Comparison of ENCODE assay signal across 5 fruit fly cellular contexts in the genomic region with DNA sequence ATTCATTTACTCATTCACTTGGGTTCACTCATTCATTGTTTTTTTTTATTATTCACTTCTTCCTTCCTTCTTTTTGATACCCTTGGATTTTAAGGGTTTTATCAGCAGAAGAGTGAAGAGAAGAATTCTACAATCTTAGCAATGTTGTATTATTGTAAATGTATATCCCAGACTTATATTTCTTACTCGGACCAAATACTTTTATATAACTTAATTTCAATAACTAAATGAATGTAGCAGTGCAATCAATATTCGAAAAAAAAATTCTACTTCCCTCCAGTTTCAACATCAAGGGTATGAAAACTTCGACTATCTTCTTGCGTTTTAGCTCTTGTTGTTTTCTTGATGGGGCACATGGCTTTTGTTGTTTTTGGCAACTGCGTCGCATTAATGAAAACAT.
TF ChIP-seq lines count a peak whose summit lies in the region.

No protein-coding gene starts in this region.

- TF ChIP-seq CTCF in whole organism, embryonic (GFP tag; optimal IDR thresholded peaks at IDR 0.05; lab: Kevin White, UChicago) = no peak

TF ChIP-seq in whole organism, 6 proteins besides CTCF, POLR2A, EP300 and RAD21:
- TF ChIP-seq EcR (GFP tag; optimal IDR thresholded peaks at IDR 0.05; lab: Kevin White, UChicago) = no peak
- peak; percentile 84 for TF ChIP-seq pan (optimal IDR thresholded peaks at IDR 0.05; lab: Kevin White, UChicago)
TF ChIP-seq in whole organism: peak in this region for 1.

TF ChIP-seq in whole organism, embryonic, 481 proteins besides CTCF, POLR2A, EP300 and RAD21 (continues in another document):
- TF ChIP-seq unc-4 (GFP tag; IDR thresholded peaks at IDR 0.05; lab: Robert Waterston, UW; ENCODE audit: partially characterized antibody) (no peak), CG34422 (GFP tag; IDR thresholded peaks at IDR 0.05; lab: Robert Waterston, UW) (no peak), Fer2 (tag; optimal IDR thresholded peaks at IDR 0.05; lab: Kevin White, UChicago) (no peak), CG15601 (tag; optimal IDR thresholded peaks at IDR 0.05; lab: Kevin White, UChicago) (peak; percentile 15), shn (GFP tag; optimal IDR thresholded peaks at IDR 0.05; lab: Kevin White, UChicago) (no peak), CHES-1-like (GFP tag; optimal IDR thresholded peaks at IDR 0.05; lab: Kevin White, UChicago) (no peak), CG15011 (GFP tag; optimal IDR thresholded peaks at IDR 0.05; lab: Kevin White, UChicago) (no peak), salm (tag; optimal IDR thresholded peaks at IDR 0.05; lab: Kevin White, UChicago) (no peak), E2f2 (GFP tag; IDR thresholded peaks at IDR 0.05; lab: Robert Waterston, UW) (no peak), CG11723 (GFP tag; optimal IDR thresholded peaks at IDR 0.05; lab: Kevin White, UChicago) (no peak), gfzf (GFP tag; optimal IDR thresholded peaks at IDR 0.05; lab: Kevin White, UChicago) (no peak), lilli (GFP tag; optimal IDR thresholded peaks at IDR 0.05; lab: Kevin White, UChicago) (peak; percentile 46), ac (GFP tag; optimal IDR thresholded peaks at IDR 0.05; lab: Kevin White, UChicago) (no peak), Hey (tag; optimal IDR thresholded peaks at IDR 0.05; lab: Kevin White, UChicago) (no peak), CG33213 (GFP tag; optimal IDR thresholded peaks at IDR 0.05; lab: Kevin White, UChicago) (no peak), Eip74EF (GFP tag; optimal IDR thresholded peaks at IDR 0.05; lab: Kevin White, UChicago) (peak in 1 of 2 experiments; percentile 57), en (GFP tag; optimal IDR thresholded peaks at IDR 0.05; lab: Kevin White, UChicago) (no peak), ham (GFP tag; IDR thresholded peaks at IDR 0.05; lab: Robert Waterston, UW) (no peak), Sin3A (optimal IDR thresholded peaks at IDR 0.05; lab: Kevin White, UChicago) (no peak), h (optimal IDR thresholded peaks at IDR 0.05; lab: Kevin White, UChicago) (no peak), amos (GFP tag; IDR thresholded peaks at IDR 0.05; lab: Robert Waterston, UW; ENCODE audit: partially characterized antibody) (no peak)

TF ChIP-seq in whole organism, prepupa, 60 proteins besides CTCF, POLR2A, EP300 and RAD21 (continues in another document):
- TF ChIP-seq CG6792 (GFP tag; optimal IDR thresholded peaks at IDR 0.05; lab: Kevin White, UChicago) = peak; percentile 61
- TF ChIP-seq CG3919 (GFP tag; optimal IDR thresholded peaks at IDR 0.05; lab: Kevin White, UChicago) = no peak
- peak; percentile 74 for TF ChIP-seq acj6 (GFP tag; optimal IDR thresholded peaks at IDR 0.05; lab: Kevin White, UChicago)
- peak; percentile 30 for TF ChIP-seq net (GFP tag; optimal IDR thresholded peaks at IDR 0.05; lab: Kevin White, UChicago)
- TF ChIP-seq Ets21C (GFP tag; optimal IDR thresholded peaks at IDR 0.05; lab: Kevin White, UChicago) = no peak
- TF ChIP-seq CG11902 (GFP tag; optimal IDR thresholded peaks at IDR 0.05; lab: Kevin White, UChicago) = no peak
- TF ChIP-seq CG6854 (GFP tag; optimal IDR thresholded peaks at IDR 0.05; lab: Kevin White, UChicago) = no peak
- TF ChIP-seq CG6276 (GFP tag; optimal IDR thresholded peaks at IDR 0.05; lab: Kevin White, UChicago) = no peak
- TF ChIP-seq Gug (GFP tag; IDR thresholded peaks at IDR 0.05; lab: Robert Waterston, UW) = no peak
- no peak for TF ChIP-seq CG10631 (GFP tag; optimal IDR thresholded peaks at IDR 0.05; lab: Kevin White, UChicago)
- TF ChIP-seq Blimp-1 (GFP tag; optimal IDR thresholded peaks at IDR 0.05; lab: Kevin White, UChicago) = peak; percentile 6
- TF ChIP-seq CG10669 (GFP tag; optimal IDR thresholded peaks at IDR 0.05; lab: Kevin White, UChicago) = peak; percentile 31
- TF ChIP-seq fd85E (GFP tag; optimal IDR thresholded peaks at IDR 0.05; lab: Kevin White, UChicago) = no peak
- TF ChIP-seq Sox102F (GFP tag; optimal IDR thresholded peaks at IDR 0.05; lab: Kevin White, UChicago) = peak; percentile 89
- TF ChIP-seq CG3032 (tag; optimal IDR thresholded peaks at IDR 0.05; lab: Kevin White, UChicago) = no peak
- TF ChIP-seq CG6808 (GFP tag; optimal IDR thresholded peaks at IDR 0.05; lab: Kevin White, UChicago) = no peak
- TF ChIP-seq vri (GFP tag; optimal IDR thresholded peaks at IDR 0.05; lab: Kevin White, UChicago) = peak; percentile 71
- peak; percentile 20 for TF ChIP-seq cyc (GFP tag; optimal IDR thresholded peaks at IDR 0.05; lab: Kevin White, UChicago)
- TF ChIP-seq Sox15 (GFP tag; optimal IDR thresholded peaks at IDR 0.05; lab: Kevin White, UChicago) = peak; percentile 49
- no peak for TF ChIP-seq CG6163 (GFP tag; IDR thresholded peaks at IDR 0.05; lab: Robert Waterston, UW)
- peak; percentile 70 for TF ChIP-seq CG8632 (GFP tag; optimal IDR thresholded peaks at IDR 0.05; lab: Kevin White, UChicago)
- peak in 1 of 2 experiments; percentile 10 for TF ChIP-seq salr (GFP tag; optimal IDR thresholded peaks at IDR 0.05; lab: Kevin White, UChicago)

TF ChIP-seq in whole organism, pupa, 21 proteins besides CTCF, POLR2A, EP300 and RAD21:
- TF ChIP-seq CG12605 (GFP tag; IDR thresholded peaks at IDR 0.05; lab: Robert Waterston, UW) = no peak
- TF ChIP-seq CG4496 (GFP tag; IDR thresholded peaks at IDR 0.05; lab: Robert Waterston, UW) = no peak
- TF ChIP-seq rn (GFP tag; IDR thresholded peaks at IDR 0.05; lab: Robert Waterston, UW) = no peak
- TF ChIP-seq CG15710 (tag; optimal IDR thresholded peaks at IDR 0.05; lab: Kevin White, UChicago) = peak; percentile 48
- TF ChIP-seq Pif1B (GFP tag; optimal IDR thresholded peaks at IDR 0.05; lab: Kevin White, UChicago) = no peak
- TF ChIP-seq CG8301 (tag; optimal IDR thresholded peaks at IDR 0.05; lab: Kevin White, UChicago) = no peak
- no peak for TF ChIP-seq fd96Ca (GFP tag; IDR thresholded peaks at IDR 0.05; lab: Robert Waterston, UW)
- peak; percentile 25 for TF ChIP-seq Pif1A (GFP tag; optimal IDR thresholded peaks at IDR 0.05; lab: Kevin White, UChicago)
- TF ChIP-seq CG10348 (GFP tag; IDR thresholded peaks at IDR 0.05; lab: Robert Waterston, UW) = no peak
- peak; percentile 45 for TF ChIP-seq Snoo (tag; optimal IDR thresholded peaks at IDR 0.05; lab: Kevin White, UChicago)
- no peak for TF ChIP-seq CG9948 (tag; optimal IDR thresholded peaks at IDR 0.05; lab: Kevin White, UChicago)
- TF ChIP-seq CG14655 (GFP tag; optimal IDR thresholded peaks at IDR 0.05; lab: Kevin White, UChicago) = no peak
- no peak for TF ChIP-seq D1 (tag; optimal IDR thresholded peaks at IDR 0.05; lab: Kevin White, UChicago)
- TF ChIP-seq CG32121 (GFP tag; IDR thresholded peaks at IDR 0.05; lab: Robert Waterston, UW) = no peak
- TF ChIP-seq CG34367 (tag; optimal IDR thresholded peaks at IDR 0.05; lab: Kevin White, UChicago) = no peak
- no peak for TF ChIP-seq Ets98B (GFP tag; IDR thresholded peaks at IDR 0.05; lab: Robert Waterston, UW)
- no peak for TF ChIP-seq CG13204 (GFP tag; optimal IDR thresholded peaks at IDR 0.05; lab: Kevin White, UChicago)
- peak; percentile 15 for TF ChIP-seq CG17806 (tag; optimal IDR thresholded peaks at IDR 0.05; lab: Kevin White, UChicago)
- peak; percentile 4 for TF ChIP-seq EcR (GFP tag; optimal IDR thresholded peaks at IDR 0.05; lab: Kevin White, UChicago)
- peak; percentile 33 for TF ChIP-seq CG8159 (tag; optimal IDR thresholded peaks at IDR 0.05; lab: Kevin White, UChicago)
- no peak for TF ChIP-seq gl (tag; optimal IDR thresholded peaks at IDR 0.05; lab: Kevin White, UChicago)

TF ChIP-seq in whole organism, wandering third instar larva, 38 proteins besides CTCF, POLR2A, EP300 and RAD21:
- no peak for TF ChIP-seq dsf (GFP tag; optimal IDR thresholded peaks at IDR 0.05; lab: Kevin White, UChicago; ENCODE audit: borderline replicate concordance)
- peak in 1 of 2 experiments; percentile 26 for TF ChIP-seq foxo (GFP tag; optimal IDR thresholded peaks at IDR 0.05; lab: Kevin White, UChicago)
- TF ChIP-seq woc (GFP tag; optimal IDR thresholded peaks at IDR 0.05; lab: Kevin White, UChicago) = peak; percentile 75
- TF ChIP-seq OdsH (GFP tag; optimal IDR thresholded peaks at IDR 0.05; lab: Kevin White, UChicago) = peak; percentile 74
- peak; percentile 50 for TF ChIP-seq h (GFP tag; optimal IDR thresholded peaks at IDR 0.05; lab: Kevin White, UChicago)
- TF ChIP-seq Myc (optimal IDR thresholded peaks at IDR 0.05; lab: Kevin White, UChicago) = no peak
- peak; percentile 45 for TF ChIP-seq HLH106 (tag; optimal IDR thresholded peaks at IDR 0.05; lab: Kevin White, UChicago)
- TF ChIP-seq fru (GFP tag; optimal IDR thresholded peaks at IDR 0.05; lab: Kevin White, UChicago) = peak; percentile 19
- peak; percentile 63 for TF ChIP-seq br (GFP tag; optimal IDR thresholded peaks at IDR 0.05; lab: Kevin White, UChicago)
- peak; percentile 82 for TF ChIP-seq psq (GFP tag; optimal IDR thresholded peaks at IDR 0.05; lab: Kevin White, UChicago)
- no peak for TF ChIP-seq Rel (GFP tag; optimal IDR thresholded peaks at IDR 0.05; lab: Kevin White, UChicago)
- TF ChIP-seq Rel (tag; optimal IDR thresholded peaks at IDR 0.05; lab: Kevin White, UChicago) = no peak
- TF ChIP-seq ey (GFP tag; optimal IDR thresholded peaks at IDR 0.05; lab: Kevin White, UChicago) = peak; percentile 72
- peak; percentile 71 for TF ChIP-seq rgr (GFP tag; optimal IDR thresholded peaks at IDR 0.05; lab: Kevin White, UChicago)
- peak; percentile 59 for TF ChIP-seq Sp1 (GFP tag; optimal IDR thresholded peaks at IDR 0.05; lab: Kevin White, UChicago)
- TF ChIP-seq Dif (GFP tag; optimal IDR thresholded peaks at IDR 0.05; lab: Kevin White, UChicago; ENCODE audit: partially characterized antibody) = no peak
